Fruit fly (Drosophila melanogaster) ovary, adult (tissue): Measurements from ENCODE around the gene Mipp1.

ENCODE experiments used
- CG17801 ChIP-seq: fragments of 200-800 bp; optimal IDR thresholded peaks from 2 replicates; lab custom pipeline; 2019; ENCODE audit warnings: missing biosample characterization, mild to moderate bottlenecking, missing genetic modification characterization, moderate library complexity; ENCODE audit not compliant: partially characterized antibody

The Mipp1 gene

DNA sequence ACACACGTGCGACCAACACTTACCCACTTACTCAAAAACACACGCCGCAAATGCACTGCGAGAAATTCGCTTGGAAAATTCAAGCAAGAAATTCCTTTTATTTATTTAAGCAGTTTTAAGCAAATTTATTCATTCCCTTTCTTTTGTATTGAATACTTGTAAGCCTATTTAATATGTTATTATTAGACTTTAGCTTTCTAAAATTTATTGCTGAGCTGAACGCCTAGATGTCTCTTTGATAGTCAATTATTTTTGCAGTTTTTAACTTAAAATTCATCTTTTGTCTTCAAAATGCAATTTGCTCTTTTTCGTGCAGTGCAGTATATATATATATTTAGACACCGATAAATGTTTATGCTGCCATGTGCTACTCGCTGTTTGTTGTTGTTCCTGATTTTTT, 39.2 kb downstream of the Mipp1 start:
- TF ChIP-seq CG17801 (GFP tag; lab: Kevin White, UChicago): peak; percentile 63
